Fruit fly (Drosophila melanogaster) whole organism, embryonic: Measurements from ENCODE around the gene CheA86a.

ENCODE experiments used
- CG10654 ChIP-seq: fragments of 200-800 bp; sonication (Bioruptor generic); optimal IDR thresholded peaks from 2 replicates; lab custom pipeline; 2016; ENCODE audit warnings: missing biosample characterization, missing genetic modification characterization
- CG18764 ChIP-seq: fragments of 200-800 bp; sonication (Bioruptor generic); optimal IDR thresholded peaks from 3 replicates; lab custom pipeline; 2016; ENCODE audit warnings: missing biosample characterization, missing genetic modification characterization
- CG8281 ChIP-seq: fragments of 200-800 bp; sonication (Bioruptor generic); optimal IDR thresholded peaks from 2 replicates; lab custom pipeline; 2018; ENCODE audit warnings: missing biosample characterization, mild to moderate bottlenecking, missing genetic modification characterization, moderate library complexity
- CoRest ChIP-seq: fragments of 200-800 bp; sonication (Bioruptor generic); optimal IDR thresholded peaks from 3 replicates; lab custom pipeline; 2018; ENCODE audit warnings: missing biosample characterization, mild to moderate bottlenecking, missing genetic modification characterization, moderate library complexity
- ERR ChIP-seq: fragments of 200-800 bp; sonication (Bioruptor generic); optimal IDR thresholded peaks from 2 replicates; lab custom pipeline; 2016; ENCODE audit warnings: missing biosample characterization, missing genetic modification characterization
- Jarid2 ChIP-seq: fragments of 200-800 bp; sonication (Bioruptor generic); optimal IDR thresholded peaks from 3 replicates; lab custom pipeline; 2017; ENCODE audit warnings: mild to moderate bottlenecking, missing biosample characterization, missing genetic modification reagents, missing genetic modification characterization
- Lim3 ChIP-seq: fragments of 200-800 bp; sonication (Bioruptor generic); IDR thresholded peaks from 2 replicates; pipeline ENCODE4 v1.3.6; 2022; ENCODE audit warnings: missing biosample characterization, missing genetic modification characterization
- Med ChIP-seq: fragments of 200-800 bp; sonication (Bioruptor generic); peaks from one replicate; lab custom pipeline; 2016; ENCODE audit warnings: missing biosample characterization, missing genetic modification characterization, mild to moderate bottlenecking, inconsistent platforms, moderate library complexity
- Optix ChIP-seq: fragments of 200-800 bp; sonication (Bioruptor generic); IDR thresholded peaks from 3 replicates; pipeline ENCODE4 v1.3.6; 2022; ENCODE audit warnings: missing biosample characterization, missing genetic modification characterization
- Ravus ChIP-seq: fragments of 200-800 bp; sonication (Bioruptor generic); IDR thresholded peaks from 2 replicates; pipeline ENCODE4 v1.3.6; 2022; ENCODE audit warnings: missing biosample characterization, missing genetic modification characterization
- kay ChIP-seq: fragments of 200-800 bp; sonication (Bioruptor generic); optimal IDR thresholded peaks from 2 replicates; lab custom pipeline; 2016; ENCODE audit warnings: missing biosample characterization, missing genetic modification characterization
- wdn ChIP-seq: fragments of 200-800 bp; sonication (Bioruptor generic); IDR thresholded peaks from 2 replicates; pipeline ENCODE4 v1.3.6; 2022; ENCODE audit warnings: missing biosample characterization, missing genetic modification characterization

DNA sequence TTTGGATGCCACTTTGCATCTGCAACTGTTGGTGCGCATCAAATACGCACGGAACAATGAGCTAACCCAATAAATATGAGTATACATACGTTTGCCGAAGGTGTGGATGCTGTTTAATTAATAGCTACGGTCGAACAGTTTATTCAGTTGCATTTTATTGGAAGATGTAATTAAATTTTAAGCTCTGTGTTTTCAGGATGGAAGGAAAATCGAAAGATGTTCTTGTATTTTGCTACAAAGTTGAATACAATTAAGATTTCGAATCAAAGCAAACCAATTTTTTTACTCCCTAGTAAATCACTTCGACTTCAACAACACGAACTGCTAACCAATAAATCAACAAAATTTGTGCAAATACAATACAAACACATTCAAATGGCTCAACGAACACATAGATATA is 8.2 kb downstream of the CheA86a start, which contains the start of gene mAcon2:
- TF ChIP-seq Optix (GFP tag; lab: Robert Waterston, UW) (no peak), Med (no peak), kay (GFP tag; lab: Kevin White, UChicago) (no peak), wdn (GFP tag; lab: Robert Waterston, UW) (no peak), CoRest (no peak), CG8281 (tag; lab: Kevin White, UChicago) (no peak), ERR (GFP tag; lab: Kevin White, UChicago) (no peak), CG10654 (GFP tag; lab: Kevin White, UChicago) (no peak), Ravus (GFP tag; lab: Robert Waterston, UW) (no peak), Jarid2 (GFP tag; lab: Kevin White, UChicago) (no peak), CG18764 (GFP tag; lab: Kevin White, UChicago) (no peak), Lim3 (no peak)
